Fruit fly (Drosophila melanogaster) whole organism, embryonic: ENCODE results near the gene CG33203.
A peak's percentile ranks its signal among the peaks of the same experiment; 100 is the strongest.

ENCODE experiments used
- Atf6 ChIP-seq: fragments of 200-800 bp; sonication (Bioruptor generic); IDR thresholded peaks from 2 replicates; pipeline ENCODE4 v1.3.6; 2022; ENCODE audit warnings: missing biosample characterization, missing genetic modification characterization
- CG10267 ChIP-seq: fragments of 200-800 bp; sonication (Bioruptor generic); optimal IDR thresholded peaks from 2 replicates; lab custom pipeline; 2018; ENCODE audit warnings: missing biosample characterization, mild to moderate bottlenecking, missing genetic modification characterization, moderate library complexity
- CG10543 ChIP-seq: fragments of 200-800 bp; sonication (Bioruptor generic); optimal IDR thresholded peaks from 3 replicates; lab custom pipeline; 2017; ENCODE audit warnings: missing biosample characterization, mild to moderate bottlenecking, missing genetic modification characterization, moderate library complexity
- CG12391 ChIP-seq: fragments of 200-800 bp; sonication (Bioruptor generic); optimal IDR thresholded peaks from 3 replicates; lab custom pipeline; 2018; ENCODE audit warnings: missing biosample characterization, mild to moderate bottlenecking, missing genetic modification characterization, moderate library complexity
- CG12744 ChIP-seq: fragments of 200-800 bp; sonication (Bioruptor generic); optimal IDR thresholded peaks from 2 replicates; lab custom pipeline; 2016; ENCODE audit warnings: missing biosample characterization, missing genetic modification characterization
- CG14965 ChIP-seq: fragments of 200-800 bp; sonication (Bioruptor generic); optimal IDR thresholded peaks from 2 replicates; lab custom pipeline; 2016; ENCODE audit warnings: missing biosample characterization, missing genetic modification characterization, borderline replicate concordance
- CG15011 ChIP-seq: fragments of 200-800 bp; sonication (Bioruptor generic); optimal IDR thresholded peaks from 3 replicates; lab custom pipeline; 2018; ENCODE audit warnings: missing biosample characterization, mild to moderate bottlenecking, missing genetic modification characterization
- CG15514 ChIP-seq: fragments of 200-800 bp; sonication (Bioruptor generic); optimal IDR thresholded peaks from 3 replicates; lab custom pipeline; 2017; ENCODE audit warnings: missing biosample characterization, missing genetic modification characterization, mild to moderate bottlenecking, moderate library complexity, missing genetic modification reagents
- CG17328 ChIP-seq: fragments of 200-800 bp; sonication (Bioruptor generic); IDR thresholded peaks from 2 replicates; pipeline ENCODE4 v1.3.6; 2022; ENCODE audit warnings: missing biosample characterization, missing genetic modification characterization
- CG18262 ChIP-seq: fragments of 200-800 bp; optimal IDR thresholded peaks from 3 replicates; lab custom pipeline; 2019; ENCODE audit warnings: missing biosample characterization, mild to moderate bottlenecking, missing genetic modification characterization, moderate library complexity
- CG18619 ChIP-seq: fragments of 200-800 bp; sonication (Bioruptor generic); optimal IDR thresholded peaks from 3 replicates; lab custom pipeline; 2017; ENCODE audit warnings: missing biosample characterization, mild to moderate bottlenecking, missing genetic modification characterization
- CG30403 ChIP-seq: fragments of 200-800 bp; sonication (Bioruptor generic); optimal IDR thresholded peaks from 3 replicates; lab custom pipeline; 2016; ENCODE audit warnings: missing biosample characterization, missing genetic modification characterization
- CG32772 ChIP-seq: fragments of 200-800 bp; sonication (Bioruptor generic); IDR thresholded peaks from 2 replicates; pipeline ENCODE4 v1.3.6; 2022; ENCODE audit warnings: missing biosample characterization, missing genetic modification characterization
- CG4730 ChIP-seq: fragments of 200-800 bp; sonication (Bioruptor generic); IDR thresholded peaks from 2 replicates; pipeline ENCODE4 v1.3.6; 2022; ENCODE audit warnings: missing biosample characterization, missing genetic modification characterization
- CG6175 ChIP-seq: fragments of 200-800 bp; sonication (Bioruptor generic); IDR thresholded peaks from 3 replicates; pipeline ENCODE4 v1.3.6; 2022; ENCODE audit warnings: missing biosample characterization, missing genetic modification characterization
- CG7357 ChIP-seq: fragments of 200-800 bp; sonication (Bioruptor generic); IDR thresholded peaks from 3 replicates; pipeline ENCODE4 v1.3.6; 2022; ENCODE audit warnings: missing biosample characterization, missing genetic modification characterization
- CG7372 ChIP-seq: fragments of 200-800 bp; sonication (Bioruptor generic); IDR thresholded peaks from 2 replicates; pipeline ENCODE4 v1.3.6; 2022; ENCODE audit warnings: missing biosample characterization, missing genetic modification characterization
- CG9215 ChIP-seq: fragments of 200-800 bp; sonication (Bioruptor generic); IDR thresholded peaks from 2 replicates; pipeline ENCODE4 v1.3.6; 2022; ENCODE audit warnings: missing biosample characterization, missing genetic modification characterization
- CTCF ChIP-seq: fragments of 200-800 bp; sonication (Bioruptor generic); optimal IDR thresholded peaks from 2 replicates; lab custom pipeline; 2017; ENCODE audit warnings: missing biosample characterization, mild to moderate bottlenecking, missing genetic modification characterization, moderate library complexity
- Dp ChIP-seq: fragments of 200-800 bp; sonication (Bioruptor generic); optimal IDR thresholded peaks from 2 replicates; lab custom pipeline; 2018; ENCODE audit warnings: missing biosample characterization, mild to moderate bottlenecking, missing genetic modification characterization, moderate library complexity
- H2.0 ChIP-seq: fragments of 200-800 bp; sonication (Bioruptor generic); IDR thresholded peaks from 2 replicates; pipeline ENCODE4 v1.3.6; 2022; ENCODE audit warnings: missing biosample characterization, missing genetic modification characterization
- Nf-YB ChIP-seq: fragments of 200-800 bp; sonication (Bioruptor generic); optimal IDR thresholded peaks from 3 replicates; lab custom pipeline; 2019; ENCODE audit warnings: missing biosample characterization, mild to moderate bottlenecking, missing genetic modification characterization, moderate library complexity
- Pdp1 ChIP-seq, 2 experiments: fragments of 200-800 bp; sonication (Bioruptor generic); optimal IDR thresholded peaks; 3 replicates each; lab custom pipeline; 2016; ENCODE audit warnings: missing biosample characterization in 2 of 2, missing genetic modification characterization in 2 of 2, mild to moderate bottlenecking in 1 of 2, moderate library complexity in 1 of 2
- Xrp1 ChIP-seq: fragments of 200-800 bp; sonication (Bioruptor generic); IDR thresholded peaks from 2 replicates; pipeline ENCODE4 v1.3.6; 2022; ENCODE audit warnings: missing biosample characterization, missing genetic modification characterization
- bcd ChIP-seq: fragments of 200-800 bp; sonication (Bioruptor generic); optimal IDR thresholded peaks from 2 replicates; lab custom pipeline; 2017; ENCODE audit warnings: missing biosample characterization, mild to moderate bottlenecking, missing genetic modification characterization
- dati ChIP-seq: fragments of 200-800 bp; sonication (Bioruptor generic); IDR thresholded peaks from 2 replicates; pipeline ENCODE4 v1.3.6; 2022; ENCODE audit warnings: missing biosample characterization, missing genetic modification characterization
- dm ChIP-seq: fragments of 200-800 bp; sonication (Bioruptor generic); optimal IDR thresholded peaks from 3 replicates; lab custom pipeline; 2016; ENCODE audit warnings: missing biosample characterization, missing genetic modification characterization
- esg ChIP-seq: fragments of 200-800 bp; sonication (Bioruptor generic); conservative IDR thresholded peaks from 2 replicates; pipeline ENCODE4 v1.3.6; 2022; ENCODE audit warnings: missing biosample characterization, missing genetic modification characterization
- fu2 ChIP-seq: fragments of 200-800 bp; sonication (Bioruptor generic); optimal IDR thresholded peaks from 2 replicates; lab custom pipeline; 2016; ENCODE audit warnings: missing biosample characterization, missing genetic modification characterization
- insv ChIP-seq, 2 experiments: fragments of 200-800 bp; sonication (Bioruptor generic); optimal IDR thresholded peaks; 3 replicates each; lab custom pipeline; 2016 to 2018; ENCODE audit warnings: missing biosample characterization in 2 of 2, missing genetic modification characterization in 2 of 2
- jing ChIP-seq: fragments of 200-800 bp; sonication (Bioruptor generic); optimal IDR thresholded peaks from 2 replicates; lab custom pipeline; 2018; ENCODE audit warnings: missing biosample characterization, mild to moderate bottlenecking, missing genetic modification characterization
- lola ChIP-seq, 3 experiments: fragments of >200 bp in 2 of 3; fragments of 200-800 bp in 1 of 3; sonication (Bioruptor generic) in 1 of 3; optimal IDR thresholded peaks; 2 replicates each; lab custom pipeline; 2017 to 2019; ENCODE audit warnings: missing biosample characterization in 3 of 3, missing genetic modification characterization in 3 of 3, mild to moderate bottlenecking in 1 of 3, moderate library complexity in 1 of 3
- mld ChIP-seq: fragments of 200-800 bp; sonication (Bioruptor generic); IDR thresholded peaks from 3 replicates; pipeline ENCODE4 v1.3.6; 2022; ENCODE audit warnings: missing biosample characterization, missing genetic modification characterization; ENCODE audit not compliant: partially characterized antibody
- nau ChIP-seq: fragments of 200-800 bp; sonication (Bioruptor generic); optimal IDR thresholded peaks from 3 replicates; lab custom pipeline; 2017; ENCODE audit warnings: missing biosample characterization, mild to moderate bottlenecking, missing genetic modification characterization, missing genetic modification reagents
- pfk ChIP-seq: fragments of 200-800 bp; sonication (Bioruptor generic); optimal IDR thresholded peaks from 2 replicates; lab custom pipeline; 2018; ENCODE audit warnings: missing biosample characterization, mild to moderate bottlenecking, missing genetic modification characterization, moderate library complexity
- ranshi ChIP-seq: fragments of 200-800 bp; sonication (Bioruptor generic); IDR thresholded peaks from 2 replicates; pipeline ENCODE4 v1.3.6; 2022; ENCODE audit warnings: missing biosample characterization, missing genetic modification characterization
- sens ChIP-seq: fragments of 200-800 bp; sonication (Bioruptor generic); peaks from one replicate; lab custom pipeline; 2016; ENCODE audit warnings: missing biosample characterization, missing genetic modification characterization
- sens-2 ChIP-seq: fragments of 200-800 bp; sonication (Bioruptor generic); IDR thresholded peaks from 2 replicates; pipeline ENCODE4 v1.3.6; 2022; ENCODE audit warnings: missing biosample characterization, missing genetic modification characterization
- slbo ChIP-seq: fragments of 200-800 bp; sonication (Bioruptor generic); IDR thresholded peaks from 2 replicates; pipeline ENCODE4 v1.3.6; 2022; ENCODE audit warnings: missing biosample characterization, missing genetic modification characterization
- ttk ChIP-seq: fragments of 200-800 bp; sonication (Bioruptor generic); IDR thresholded peaks from 2 replicates; pipeline ENCODE4 v2.1.2; 2022; ENCODE audit warnings: missing biosample characterization, missing genetic modification characterization
- wek ChIP-seq: fragments of 200-800 bp; sonication (Bioruptor generic); optimal IDR thresholded peaks from 3 replicates; lab custom pipeline; 2018; ENCODE audit warnings: missing biosample characterization, mild to moderate bottlenecking, missing genetic modification characterization, moderate library complexity
- yki ChIP-seq: fragments of >200 bp; optimal IDR thresholded peaks from 3 replicates; lab custom pipeline; 2018

The CG33203 gene

DNA sequence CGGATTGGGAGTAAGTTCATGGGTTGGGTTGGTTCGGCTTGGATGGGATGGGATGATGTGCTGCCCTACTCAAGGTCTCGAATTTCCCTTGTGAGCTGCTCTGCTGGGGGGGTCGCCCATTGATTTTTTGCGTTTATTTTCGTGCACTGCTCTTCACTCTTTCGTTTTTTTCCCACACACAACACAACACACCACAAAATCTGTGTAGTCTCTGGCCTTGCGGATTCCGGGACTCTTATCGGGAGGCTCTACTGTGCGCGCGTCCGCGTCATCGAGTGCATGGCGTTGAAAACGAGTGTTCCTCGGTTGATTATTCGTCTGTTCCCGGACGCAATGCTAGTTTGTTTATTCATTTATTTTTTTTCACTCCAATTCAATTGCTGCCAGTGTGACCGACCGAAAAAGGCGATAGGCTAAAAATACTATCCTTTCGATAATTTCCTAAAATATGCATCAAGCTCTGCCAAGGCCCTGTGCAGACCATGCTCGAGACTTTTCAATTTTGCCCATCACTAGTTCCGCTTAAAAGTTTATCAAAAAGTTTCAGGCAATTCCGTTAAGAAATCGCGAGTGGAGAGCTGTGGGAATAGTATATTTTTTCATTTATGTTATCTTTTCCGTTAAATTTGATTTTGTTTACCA lies 55.8 kb downstream of the CG33203 start, which contains the start of gene WASp (continued):
- TF ChIP-seq CG14965 (GFP tag; lab: Kevin White, UChicago) (no peak), mld (GFP tag; lab: Robert Waterston, UW) (no peak), CG12391 (tag; lab: Kevin White, UChicago) (peak; percentile 73), CG7372 (GFP tag; lab: Robert Waterston, UW) (peak; percentile 31; the same call in 1 of the 2 replicates), insv (GFP tag; optimal IDR thresholded peaks at IDR 0.05; lab: Kevin White, UChicago) (peak in 1 of 2 experiments; percentile 62), CG6175 (GFP tag; lab: Robert Waterston, UW) (no peak), Dp (peak; percentile 63), CG15514 (peak; percentile 88), ranshi (GFP tag; lab: Robert Waterston, UW) (peak; percentile 59; the same call in 1 of the 2 replicates), dm (GFP tag; lab: Kevin White, UChicago) (peak; percentile 81), CG7357 (GFP tag; lab: Robert Waterston, UW) (peak; percentile 44; the same call in 1 of the 3 replicates), CG9215 (GFP tag; lab: Robert Waterston, UW) (no peak), CG32772 (GFP tag; lab: Robert Waterston, UW) (peak; percentile 84), CG12744 (GFP tag; lab: Kevin White, UChicago) (peak; percentile 80), CG10267 (peak; percentile 68), jing (no peak), CG17328 (GFP tag; lab: Robert Waterston, UW) (peak; percentile 68), CG30403 (peak; percentile 59), dati (GFP tag; lab: Robert Waterston, UW) (0 out of 2 replicates have a peak, but pooled peaks have one; percentile 29), CG4730 (GFP tag; lab: Robert Waterston, UW) (peak; percentile 50), CG18262 (tag; lab: Kevin White, UChicago) (no peak), sens-2 (GFP tag; lab: Robert Waterston, UW) (0 out of 2 replicates have a peak, but pooled peaks have one; percentile 42), CG15011 (GFP tag; lab: Kevin White, UChicago) (peak; percentile 32), Nf-YB (GFP tag; lab: Kevin White, UChicago) (peak; percentile 40), sens (GFP tag; lab: Kevin White, UChicago) (peak; percentile 95), esg (GFP tag; lab: Robert Waterston, UW) (no peak), CTCF (GFP tag; lab: Kevin White, UChicago) (peak; percentile 12), CG18619 (peak; percentile 72), fu2 (GFP tag; lab: Kevin White, UChicago) (peak; percentile 73), bcd (peak; percentile 80), Xrp1 (peak; percentile 20; the same call in 1 of the 2 replicates), pfk (peak; percentile 14), ttk (GFP tag; lab: Robert Waterston, UW) (peak; percentile 67), yki (lab: Kevin White, UChicago) (no peak), slbo (GFP tag; lab: Robert Waterston, UW) (peak; percentile 67), H2.0 (GFP tag; lab: Robert Waterston, UW) (peak; percentile 66), nau (GFP tag; lab: Kevin White, UChicago) (no peak), Atf6 (GFP tag; lab: Robert Waterston, UW) (peak; percentile 56; the same call in 1 of the 2 replicates), CG10543 (GFP tag; lab: Kevin White, UChicago) (no peak), wek (GFP tag; lab: Kevin White, UChicago) (peak; percentile 62), Pdp1 (GFP tag; optimal IDR thresholded peaks at IDR 0.05; lab: Kevin White, UChicago) (peak in 1 of 2 experiments; percentile 59), lola (GFP tag; optimal IDR thresholded peaks at IDR 0.05; lab: Kevin White, UChicago) (peak in 1 of 3 experiments; percentile 37)
